Worm (Caenorhabditis elegans) whole organism, mixed stage, embryonic: ENCODE measurements around the gene sftb-2.

Experiments
- M03D4.4 ChIP-seq: sonication (generic microtip); optimal IDR thresholded peaks from 2 replicates; lab custom pipeline; 2017; ENCODE audit warnings: mild to moderate bottlenecking, missing genetic modification characterization, missing compliant biosample characterization
- bed-3 ChIP-seq: fragments of 200-800 bp; sonication (Bioruptor generic); optimal IDR thresholded peaks from 3 replicates; lab custom pipeline; 2018; ENCODE audit warnings: mild to moderate bottlenecking, missing genetic modification characterization, moderate library complexity, missing compliant biosample characterization
- blmp-1 ChIP-seq: fragments of 150-350 bp; optimal IDR thresholded peaks from 2 replicates; lab custom pipeline; 2014; ENCODE audit warnings: missing biosample characterization, missing genetic modification characterization
- ceh-39 ChIP-seq: fragments of 150-350 bp; optimal IDR thresholded peaks from 2 replicates; lab custom pipeline; 2014; ENCODE audit warnings: missing biosample characterization, missing genetic modification characterization
- ceh-43 ChIP-seq: fragments of 200-800 bp; sonication (Bioruptor generic); optimal IDR thresholded peaks from 2 replicates; lab custom pipeline; 2018; ENCODE audit warnings: mild to moderate bottlenecking, missing genetic modification characterization, moderate library complexity, missing compliant biosample characterization
- ceh-83 ChIP-seq: fragments of 200-800 bp; sonication (Bioruptor generic); optimal IDR thresholded peaks from 2 replicates; lab custom pipeline; 2018; ENCODE audit warnings: mild to moderate bottlenecking, missing genetic modification characterization, missing compliant biosample characterization
- ces-1 ChIP-seq: fragments of 150-350 bp; optimal IDR thresholded peaks from 2 replicates; lab custom pipeline; 2014; ENCODE audit warnings: missing biosample characterization, missing genetic modification reagents, missing genetic modification characterization
- cnd-1 ChIP-seq: fragments of 200-800 bp; sonication (Bioruptor generic); optimal IDR thresholded peaks from 2 replicates; lab custom pipeline; 2018; ENCODE audit warnings: mild to moderate bottlenecking, missing genetic modification characterization, missing compliant biosample characterization
- drap-1 ChIP-seq: fragments of 200-800 bp; sonication (Bioruptor generic); optimal IDR thresholded peaks from 3 replicates; lab custom pipeline; 2018; ENCODE audit warnings: mild to moderate bottlenecking, missing genetic modification characterization, missing compliant biosample characterization
- elt-1 ChIP-seq: sonication (generic microtip); optimal IDR thresholded peaks from 2 replicates; lab custom pipeline; 2017; ENCODE audit warnings: missing genetic modification characterization, mild to moderate bottlenecking, missing compliant biosample characterization, antibody characterized with exemption, moderate library complexity, borderline replicate concordance; ENCODE audit not compliant: insufficient read depth
- elt-3 ChIP-seq: fragments of 150-350 bp; optimal IDR thresholded peaks from 2 replicates; lab custom pipeline; 2014; ENCODE audit warnings: missing biosample characterization, missing genetic modification characterization
- flh-1 ChIP-seq: fragments of 200-800 bp; sonication (Bioruptor generic); optimal IDR thresholded peaks from 2 replicates; lab custom pipeline; 2018; ENCODE audit warnings: mild to moderate bottlenecking, missing genetic modification characterization, moderate library complexity, missing compliant biosample characterization
- ham-2 ChIP-seq: fragments of 200-800 bp; sonication (Bioruptor generic); optimal IDR thresholded peaks from 2 replicates; lab custom pipeline; 2018; ENCODE audit warnings: mild to moderate bottlenecking, missing genetic modification characterization, missing compliant biosample characterization
- hlh-1 ChIP-seq: fragments of 150-350 bp; optimal IDR thresholded peaks from 2 replicates; lab custom pipeline; 2014; ENCODE audit warnings: missing biosample characterization, missing genetic modification reagents, missing genetic modification characterization
- lin-13 ChIP-seq: fragments of 150-350 bp; optimal IDR thresholded peaks from 2 replicates; lab custom pipeline; 2014; ENCODE audit warnings: missing biosample characterization, missing genetic modification characterization
- lin-32 ChIP-seq: fragments of 200-800 bp; sonication (Bioruptor generic); optimal IDR thresholded peaks from 2 replicates; lab custom pipeline; 2018; ENCODE audit warnings: mild to moderate bottlenecking, missing genetic modification characterization, missing compliant biosample characterization
- mab-5 ChIP-seq: fragments of 150-350 bp; optimal IDR thresholded peaks from 2 replicates; lab custom pipeline; 2014; ENCODE audit warnings: missing biosample characterization, missing genetic modification characterization
- mep-1 ChIP-seq: fragments of 150-350 bp; optimal IDR thresholded peaks from 2 replicates; lab custom pipeline; 2017; ENCODE audit warnings: missing biosample characterization, missing genetic modification reagents, missing genetic modification characterization, inconsistent platforms
- mls-2 ChIP-seq: sonication (generic microtip); optimal IDR thresholded peaks from 2 replicates; lab custom pipeline; 2016; ENCODE audit warnings: mild to moderate bottlenecking, missing genetic modification characterization, moderate library complexity, missing compliant biosample characterization
- nhr-12 ChIP-seq: fragments of 150-350 bp; optimal IDR thresholded peaks from 2 replicates; lab custom pipeline; 2014; ENCODE audit warnings: missing biosample characterization, missing genetic modification characterization
- nhr-237 ChIP-seq: fragments of 150-350 bp; optimal IDR thresholded peaks from 2 replicates; lab custom pipeline; 2014; ENCODE audit warnings: missing biosample characterization, missing genetic modification characterization
- nhr-28 ChIP-seq: fragments of 150-350 bp; optimal IDR thresholded peaks from 2 replicates; lab custom pipeline; 2014; ENCODE audit warnings: missing biosample characterization, missing genetic modification characterization
- nhr-76 ChIP-seq: sonication (generic microtip); optimal IDR thresholded peaks from 2 replicates; lab custom pipeline; 2017; ENCODE audit warnings: missing biosample characterization, missing genetic modification characterization
- sem-2 ChIP-seq: fragments of 200-800 bp; sonication (Bioruptor generic); optimal IDR thresholded peaks from 2 replicates; lab custom pipeline; 2018; ENCODE audit warnings: mild to moderate bottlenecking, missing genetic modification characterization, missing compliant biosample characterization
- snpc-4 ChIP-seq: fragments of 150-350 bp; optimal IDR thresholded peaks from 2 replicates; lab custom pipeline; 2014; ENCODE audit warnings: missing biosample characterization, missing genetic modification characterization
- tbx-8 ChIP-seq: fragments of 200-800 bp; sonication (Bioruptor generic); optimal IDR thresholded peaks from 2 replicates; lab custom pipeline; 2018; ENCODE audit warnings: mild to moderate bottlenecking, missing genetic modification characterization, moderate library complexity, missing compliant biosample characterization
- unc-120 ChIP-seq: sonication (generic microtip); optimal IDR thresholded peaks from 2 replicates; lab custom pipeline; 2017; ENCODE audit warnings: missing genetic modification characterization, missing compliant biosample characterization; ENCODE audit not compliant: poor library complexity, severe bottlenecking
- unc-39 ChIP-seq: fragments of 150-350 bp; optimal IDR thresholded peaks from 2 replicates; lab custom pipeline; 2014; ENCODE audit warnings: missing biosample characterization, missing genetic modification characterization
- unc-62 ChIP-seq: fragments of 150-350 bp; optimal IDR thresholded peaks from 2 replicates; lab custom pipeline; 2014; ENCODE audit warnings: missing biosample characterization, missing genetic modification reagents, missing genetic modification characterization
- zip-8 ChIP-seq: fragments of 150-350 bp; optimal IDR thresholded peaks from 2 replicates; lab custom pipeline; 2014; ENCODE audit warnings: missing biosample characterization, missing genetic modification characterization
- ztf-11 ChIP-seq: fragments of 150-350 bp; optimal IDR thresholded peaks from 2 replicates; lab custom pipeline; 2014; ENCODE audit warnings: missing biosample characterization, missing genetic modification characterization

The sftb-2 gene

DNA sequence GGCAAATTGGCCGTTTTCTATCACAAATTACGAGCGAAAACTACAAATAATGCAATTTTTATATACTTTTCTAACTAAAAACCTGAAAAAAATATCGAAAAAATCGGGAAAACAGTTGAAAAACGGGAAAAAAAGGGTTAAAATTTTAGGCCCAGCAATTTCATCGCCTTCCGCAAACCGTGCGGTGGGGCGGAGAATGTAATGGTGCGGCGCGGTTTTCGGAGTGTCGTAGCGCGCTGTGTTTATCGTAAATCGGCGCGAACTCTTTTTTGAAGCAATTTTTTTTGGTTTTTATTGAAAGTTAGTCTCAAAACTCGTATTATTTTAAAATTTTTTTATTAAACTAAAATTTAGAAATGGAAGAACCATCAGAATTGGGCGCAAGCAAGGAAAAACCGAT is 23.6 kb upstream of the sftb-2 start, which contains the start of gene picd-1 (continued):
- TF ChIP-seq zip-8 (tag; lab: Kevin White, UChicago) (no peak), nhr-76 (tag; lab: Kevin White, UChicago) (no peak), ces-1 (GFP tag; lab: Kevin White, UChicago) (peak; percentile 39)
- TF ChIP-seq, all 35 proteins: peak for 10

DNA sequence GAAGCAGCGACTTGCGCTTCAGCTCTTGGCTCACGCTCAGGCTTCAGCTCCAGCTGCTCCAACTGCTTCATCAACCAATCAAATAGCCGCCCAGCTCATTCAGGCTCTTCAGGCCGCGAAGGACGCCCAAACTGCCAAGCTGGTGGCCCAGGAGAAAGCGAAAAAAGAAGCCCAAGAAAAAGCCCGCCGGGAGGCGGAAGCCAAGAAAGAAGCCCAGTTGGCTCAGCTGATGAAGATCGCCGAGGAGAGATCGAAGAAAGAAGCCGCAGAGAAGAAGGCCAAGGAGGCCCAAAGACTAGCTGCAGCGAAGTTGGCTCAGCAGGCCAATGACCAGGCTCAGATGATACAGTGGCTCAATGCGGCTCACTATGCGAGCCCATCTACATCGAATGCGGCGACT is 11.8 kb upstream of the sftb-2 start:
- no peak for TF ChIP-seq ces-1 (GFP tag; lab: Kevin White, UChicago)
- TF ChIP-seq flh-1 (GFP tag; lab: Kevin White, UChicago), result no peak
- no peak for TF ChIP-seq snpc-4 (tag; lab: Kevin White, UChicago)
- TF ChIP-seq sem-2 (GFP tag; lab: Kevin White, UChicago), result no peak
- TF ChIP-seq hlh-1 (tag; lab: Kevin White, UChicago), result no peak
- TF ChIP-seq unc-39 (tag; lab: Kevin White, UChicago), result no peak
- no peak for TF ChIP-seq ceh-43
- TF ChIP-seq ham-2, result no peak
- TF ChIP-seq drap-1 (GFP tag; lab: Kevin White, UChicago), result no peak
- no peak for TF ChIP-seq nhr-237 (tag; lab: Kevin White, UChicago)
- no peak for TF ChIP-seq nhr-28 (tag; lab: Kevin White, UChicago)
- no peak for TF ChIP-seq nhr-76 (tag; lab: Kevin White, UChicago)

DNA sequence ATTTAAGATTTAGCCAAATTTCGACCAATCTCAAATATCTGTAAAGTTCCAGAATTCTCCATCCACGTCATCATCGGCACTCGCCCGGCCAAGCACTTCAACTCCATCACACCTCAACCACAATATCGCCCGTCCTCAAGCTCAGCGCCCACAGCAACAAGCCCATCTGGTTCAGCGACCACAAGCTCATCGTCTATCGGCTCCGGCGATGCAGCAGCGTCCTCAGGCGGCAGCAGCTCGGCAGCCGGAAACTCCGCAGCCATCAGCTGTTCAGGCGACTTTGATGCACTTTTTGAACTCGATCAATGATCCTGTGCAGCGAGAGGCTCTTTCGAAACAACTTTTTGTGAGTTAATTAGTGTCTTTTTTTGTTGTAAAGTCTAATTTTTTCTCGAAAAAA is 10.7 kb upstream of the sftb-2 start:
- TF ChIP-seq mls-2 (tag; lab: Kevin White, UChicago) (no peak), hlh-1 (tag; lab: Kevin White, UChicago) (peak; percentile 25)

DNA sequence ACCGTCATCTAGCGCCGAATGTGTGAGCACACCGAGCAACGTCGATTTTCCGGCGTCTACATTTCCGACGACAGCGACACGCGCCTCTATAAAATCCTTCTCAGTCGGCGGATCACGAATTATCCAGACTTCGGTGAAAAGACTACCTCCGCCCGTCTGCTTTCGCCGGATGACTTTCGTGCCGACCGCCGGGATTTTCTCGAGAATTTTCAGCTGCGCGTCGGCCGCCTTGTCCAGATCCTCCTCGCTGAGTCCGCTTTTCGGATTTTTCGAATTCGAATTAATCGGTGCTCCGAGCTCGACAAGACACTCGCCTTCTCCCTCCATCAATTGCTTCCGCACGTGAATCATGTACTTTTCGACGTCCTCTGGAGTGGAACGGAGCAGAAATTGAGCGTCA is 5.8 kb upstream of the sftb-2 start:
- TF ChIP-seq lin-13 (no peak), ham-2 (no peak), mab-5 (no peak), M03D4.4 (tag; lab: Kevin White, UChicago) (no peak), bed-3 (GFP tag; lab: Kevin White, UChicago) (no peak), lin-32 (GFP tag; lab: Kevin White, UChicago) (no peak), ceh-39 (no peak), unc-62 (GFP tag; lab: Kevin White, UChicago) (no peak), ztf-11 (tag; lab: Kevin White, UChicago) (no peak), unc-39 (tag; lab: Kevin White, UChicago) (no peak), hlh-1 (tag; lab: Kevin White, UChicago) (no peak), ceh-83 (no peak), blmp-1 (tag; lab: Kevin White, UChicago) (no peak), nhr-76 (tag; lab: Kevin White, UChicago) (no peak), sem-2 (GFP tag; lab: Kevin White, UChicago) (no peak), nhr-237 (tag; lab: Kevin White, UChicago) (no peak), ceh-43 (no peak), zip-8 (tag; lab: Kevin White, UChicago) (no peak), nhr-12 (tag; lab: Kevin White, UChicago) (no peak)

DNA sequence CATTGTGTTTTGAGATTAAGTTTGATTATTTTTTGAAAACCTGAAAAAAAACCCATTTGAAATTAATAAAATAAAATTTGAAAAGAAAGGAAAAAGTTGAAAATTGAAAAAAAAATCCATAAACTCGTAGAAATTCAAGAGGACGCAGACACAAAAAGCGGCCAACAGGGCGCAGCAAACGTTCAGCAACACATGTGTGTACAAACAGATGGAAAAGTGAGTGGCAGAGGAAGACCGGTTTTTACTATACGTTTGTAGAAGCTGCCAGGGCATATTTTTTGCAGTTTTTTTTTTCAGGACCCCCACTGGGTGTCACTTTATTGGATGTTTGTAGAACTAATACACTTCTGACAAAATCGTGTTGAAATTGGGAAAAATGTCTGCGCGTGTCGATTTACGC is 5.3 kb upstream of the sftb-2 start, which contains the start of gene cgp-1:
Gene cgp-1 (minus strand): TSS at position 40 of the 400 bp plus-strand sequence.
- TF ChIP-seq cnd-1 (tag; lab: Kevin White, UChicago) (no peak), mep-1 (peak; percentile 9), lin-13 (no peak), nhr-76 (tag; lab: Kevin White, UChicago) (no peak), hlh-1 (tag; lab: Kevin White, UChicago) (peak; percentile 5), ham-2 (no peak), unc-39 (tag; lab: Kevin White, UChicago) (no peak)

DNA sequence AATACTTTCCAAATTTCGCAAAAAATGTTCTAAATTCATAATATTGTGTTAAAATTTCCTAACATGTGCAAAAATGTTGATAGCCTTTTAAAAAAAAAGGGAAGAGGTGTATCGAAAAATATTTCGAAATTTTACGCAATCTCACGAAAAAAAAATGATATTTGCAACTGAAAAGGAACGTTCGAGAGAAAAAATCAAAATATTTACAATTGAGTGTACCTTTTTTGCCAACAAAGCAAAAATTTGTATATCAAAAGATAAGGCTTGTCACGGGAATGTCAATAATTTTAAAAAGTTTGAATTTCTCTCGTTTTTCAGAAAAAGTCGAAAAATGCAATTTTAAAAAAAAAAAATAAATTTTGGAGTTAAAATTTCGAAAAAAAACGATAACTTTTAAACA is 4.5 kb upstream of the sftb-2 start:
- TF ChIP-seq elt-3 (no peak), ces-1 (GFP tag; lab: Kevin White, UChicago) (no peak), ceh-43 (no peak), drap-1 (GFP tag; lab: Kevin White, UChicago) (no peak), blmp-1 (tag; lab: Kevin White, UChicago) (no peak), flh-1 (GFP tag; lab: Kevin White, UChicago) (no peak), tbx-8 (GFP tag; lab: Kevin White, UChicago) (no peak), nhr-28 (tag; lab: Kevin White, UChicago) (no peak), elt-1 (tag; lab: Kevin White, UChicago) (no peak), lin-32 (GFP tag; lab: Kevin White, UChicago) (no peak), ham-2 (no peak), unc-120 (tag; lab: Kevin White, UChicago) (no peak), unc-62 (GFP tag; lab: Kevin White, UChicago) (no peak)
